Fruit fly (Drosophila melanogaster) whole organism, wandering third instar larva: ENCODE data around the gene Nelf-A.
A peak's percentile ranks its signal among the peaks of the same experiment; 100 is the strongest.

Experiments
- Abd-B ChIP-seq: fragments of >200 bp; optimal IDR thresholded peaks from 2 replicates; lab custom pipeline; 2017; ENCODE audit warnings: missing biosample characterization, missing genetic modification characterization
- CG32264 ChIP-seq: fragments of 200-800 bp; sonication (Bioruptor generic); optimal IDR thresholded peaks from 2 replicates; lab custom pipeline; 2016; ENCODE audit warnings: missing biosample characterization, missing genetic modification characterization
- CG9705 ChIP-seq: fragments of 200-800 bp; sonication (Bioruptor generic); optimal IDR thresholded peaks from 2 replicates; lab custom pipeline; 2018; ENCODE audit warnings: missing biosample characterization, mild to moderate bottlenecking, missing genetic modification characterization
- CrebA ChIP-seq: fragments of 200-800 bp; sonication (Bioruptor generic); optimal IDR thresholded peaks from 2 replicates; lab custom pipeline; 2016; ENCODE audit warnings: missing biosample characterization, mild to moderate bottlenecking, missing genetic modification characterization, borderline replicate concordance
- Dfd ChIP-seq: fragments of >200 bp; optimal IDR thresholded peaks from 2 replicates; lab custom pipeline; 2017; ENCODE audit warnings: missing biosample characterization, missing genetic modification characterization
- Dif ChIP-seq: fragments of 200-275, 200-300 bp; sonication (Bioruptor generic); optimal IDR thresholded peaks from 2 replicates; lab custom pipeline; 2018; ENCODE audit warnings: missing biosample characterization, missing genetic modification characterization; ENCODE audit not compliant: partially characterized antibody
- GATAd ChIP-seq: sonication (Bioruptor generic); optimal IDR thresholded peaks from 2 replicates; lab custom pipeline; 2016; ENCODE audit warnings: missing biosample characterization, missing genetic modification characterization
- HLH106 ChIP-seq: fragments of 200-800 bp; optimal IDR thresholded peaks from 3 replicates; lab custom pipeline; 2019; ENCODE audit warnings: missing biosample characterization, mild to moderate bottlenecking, missing genetic modification characterization, moderate library complexity
- Hnf4 ChIP-seq: fragments of 200-800 bp; sonication (Bioruptor generic); optimal IDR thresholded peaks from 2 replicates; lab custom pipeline; 2016; ENCODE audit warnings: missing biosample characterization, mild to moderate bottlenecking, missing genetic modification characterization
- Hr78 ChIP-seq: fragments of >200 bp; optimal IDR thresholded peaks from 2 replicates; lab custom pipeline; 2017; ENCODE audit warnings: missing biosample characterization, missing genetic modification characterization
- Hr83 ChIP-seq: fragments of 200-300 bp; sonication (Bioruptor generic); optimal IDR thresholded peaks from 2 replicates; lab custom pipeline; 2016; ENCODE audit warnings: missing biosample characterization, mild to moderate bottlenecking, missing genetic modification characterization, moderate library complexity; ENCODE audit not compliant: poor library complexity, severe bottlenecking
- Jra ChIP-seq: sonication (Bioruptor generic); optimal IDR thresholded peaks from 2 replicates; lab custom pipeline; 2016; ENCODE audit warnings: missing biosample characterization, missing genetic modification characterization
- Mio ChIP-seq: sonication (Bioruptor generic); optimal IDR thresholded peaks from 2 replicates; lab custom pipeline; 2016; ENCODE audit warnings: missing biosample characterization, missing genetic modification characterization
- Myc ChIP-seq: fragments of >200 bp; optimal IDR thresholded peaks from 2 replicates; lab custom pipeline; 2017
- N ChIP-seq: fragments of >200 bp; optimal IDR thresholded peaks from 2 replicates; lab custom pipeline; 2018; ENCODE audit warnings: missing biosample characterization, missing external identifiers, missing genetic modification characterization
- OdsH ChIP-seq: fragments of 200-800 bp; sonication (Bioruptor generic); optimal IDR thresholded peaks from 2 replicates; lab custom pipeline; 2016; ENCODE audit warnings: missing biosample characterization, mild to moderate bottlenecking, missing genetic modification characterization
- Rel ChIP-seq, 2 experiments: fragments of 200-800 bp; sonication (Bioruptor generic) in 1 of 2; optimal IDR thresholded peaks; 2 replicates in 1 of 2; 3 replicates in 1 of 2; lab custom pipeline; 2016 to 2019; ENCODE audit warnings: mild to moderate bottlenecking in 2 of 2, missing biosample characterization in 2 of 2, missing genetic modification characterization in 2 of 2, moderate library complexity in 1 of 2
- Sp1 ChIP-seq: fragments of 200-800 bp; sonication (Bioruptor generic); optimal IDR thresholded peaks from 3 replicates; lab custom pipeline; 2019; ENCODE audit warnings: missing biosample characterization, mild to moderate bottlenecking, missing genetic modification characterization, moderate library complexity
- Vsx2 ChIP-seq: fragments of 200-300, 225-300 bp; sonication (Bioruptor generic); optimal IDR thresholded peaks from 2 replicates; lab custom pipeline; 2018; ENCODE audit warnings: missing biosample characterization, missing genetic modification characterization; ENCODE audit not compliant: partially characterized antibody
- br ChIP-seq: fragments of 200-800 bp; sonication (Bioruptor generic); optimal IDR thresholded peaks from 2 replicates; lab custom pipeline; 2016; ENCODE audit warnings: missing biosample characterization, missing genetic modification characterization
- brk ChIP-seq: fragments of 200-800 bp; sonication (Bioruptor generic); optimal IDR thresholded peaks from 2 replicates; lab custom pipeline; 2016; ENCODE audit warnings: missing biosample characterization, mild to moderate bottlenecking, missing genetic modification characterization
- dl ChIP-seq, 2 experiments: fragments of 175-275, 200-275 bp in 1 of 2; fragments of 200-275 bp in 1 of 2; sonication (Bioruptor generic); optimal IDR thresholded peaks; lab custom pipeline; 2018; ENCODE audit warnings: mild to moderate bottlenecking in 2 of 2, missing biosample characterization in 2 of 2, missing genetic modification characterization in 2 of 2, moderate library complexity in 2 of 2; ENCODE audit not compliant: partially characterized antibody in 2 of 2, insufficient read depth in 1 of 2
- dmrt93B ChIP-seq: fragments of 200-800 bp; sonication (Bioruptor generic); optimal IDR thresholded peaks from 2 replicates; lab custom pipeline; 2018; ENCODE audit warnings: missing biosample characterization, mild to moderate bottlenecking, missing genetic modification characterization
- dsf ChIP-seq: sonication (Bioruptor generic); optimal IDR thresholded peaks from 2 replicates; lab custom pipeline; 2016; ENCODE audit warnings: missing biosample characterization, missing genetic modification characterization, borderline replicate concordance
- ey ChIP-seq: fragments of 200-800 bp; sonication (Bioruptor generic); optimal IDR thresholded peaks from 2 replicates; lab custom pipeline; 2016; ENCODE audit warnings: missing biosample characterization, missing genetic modification characterization
- foxo ChIP-seq, 2 experiments: fragments of 200-800 bp; sonication (Bioruptor generic); optimal IDR thresholded peaks; 2 replicates in 1 of 2; 3 replicates in 1 of 2; lab custom pipeline; 2016 to 2017; ENCODE audit warnings: missing biosample characterization in 2 of 2, missing genetic modification characterization in 2 of 2
- fru ChIP-seq: fragments of 200-800 bp; sonication (Bioruptor generic); optimal IDR thresholded peaks from 3 replicates; lab custom pipeline; 2016; ENCODE audit warnings: missing biosample characterization, mild to moderate bottlenecking, missing genetic modification characterization
- h ChIP-seq: fragments of 200-800 bp; sonication (Bioruptor generic); optimal IDR thresholded peaks from 3 replicates; lab custom pipeline; 2016; ENCODE audit warnings: missing biosample characterization, mild to moderate bottlenecking, missing genetic modification characterization
- jim ChIP-seq: fragments of 175-275, 200-325 bp; sonication (Bioruptor generic); optimal IDR thresholded peaks from 2 replicates; lab custom pipeline; 2016; ENCODE audit warnings: missing biosample characterization, mild to moderate bottlenecking, missing genetic modification characterization
- lola ChIP-seq: fragments of >200 bp; optimal IDR thresholded peaks from 2 replicates; lab custom pipeline; 2017; ENCODE audit warnings: missing biosample characterization, missing genetic modification characterization
- pan ChIP-seq: fragments of >200 bp; optimal IDR thresholded peaks from 2 replicates; lab custom pipeline; 2017
- psq ChIP-seq: fragments of 200-800 bp; sonication (Bioruptor generic); optimal IDR thresholded peaks from 3 replicates; lab custom pipeline; 2017; ENCODE audit warnings: missing biosample characterization, mild to moderate bottlenecking, missing genetic modification characterization, moderate library complexity
- rgr ChIP-seq: fragments of 200-800 bp; sonication (Bioruptor generic); optimal IDR thresholded peaks from 3 replicates; lab custom pipeline; 2016; ENCODE audit warnings: missing biosample characterization, mild to moderate bottlenecking, missing genetic modification characterization
- sage ChIP-seq: fragments of 200-800 bp; sonication (Bioruptor generic); optimal IDR thresholded peaks from 2 replicates; lab custom pipeline; 2016; ENCODE audit warnings: missing biosample characterization, mild to moderate bottlenecking, missing genetic modification characterization
- sv ChIP-seq: fragments of 200-800 bp; sonication (Bioruptor generic); optimal IDR thresholded peaks from 3 replicates; lab custom pipeline; 2016; ENCODE audit warnings: missing biosample characterization, missing genetic modification characterization
- tai ChIP-seq: sonication (Bioruptor generic); optimal IDR thresholded peaks from 2 replicates; lab custom pipeline; 2016; ENCODE audit warnings: missing biosample characterization, missing genetic modification characterization
- usp ChIP-seq: fragments of >200 bp; optimal IDR thresholded peaks from 2 replicates; lab custom pipeline; 2017; ENCODE audit warnings: missing biosample characterization, missing genetic modification characterization
- woc ChIP-seq: sonication (Bioruptor generic); optimal IDR thresholded peaks from 2 replicates; lab custom pipeline; 2016; ENCODE audit warnings: missing biosample characterization, mild to moderate bottlenecking, missing genetic modification characterization

Nelf-A gene

dm6 chr3R:21185655-21186054 lies 37.8 kb upstream of the Nelf-A start:
- TF ChIP-seq psq (GFP tag; lab: Kevin White, UChicago), result no peak
- no peak for TF ChIP-seq br (GFP tag; lab: Kevin White, UChicago)
- TF ChIP-seq brk (GFP tag; lab: Kevin White, UChicago), result no peak
- TF ChIP-seq CG9705 (GFP tag; lab: Kevin White, UChicago), result no peak
- TF ChIP-seq GATAd (GFP tag; lab: Kevin White, UChicago), result no peak
- TF ChIP-seq CG32264 (GFP tag; lab: Kevin White, UChicago), result no peak
- no peak for TF ChIP-seq tai (GFP tag; lab: Kevin White, UChicago)
- TF ChIP-seq lola (GFP tag; lab: Kevin White, UChicago), result no peak
- TF ChIP-seq woc (GFP tag; lab: Kevin White, UChicago), result no peak
- no peak for TF ChIP-seq CrebA (GFP tag; lab: Kevin White, UChicago)
- TF ChIP-seq Myc (lab: Kevin White, UChicago), result no peak
- no peak for TF ChIP-seq Mio (GFP tag; lab: Kevin White, UChicago)
- TF ChIP-seq pan, result no peak
- TF ChIP-seq Jra (GFP tag; lab: Kevin White, UChicago), result no peak
- TF ChIP-seq Rel (GFP tag; optimal IDR thresholded peaks at IDR 0.05; lab: Kevin White, UChicago), result no peak
- no peak for TF ChIP-seq Rel (tag; optimal IDR thresholded peaks at IDR 0.05; lab: Kevin White, UChicago)
- no peak for TF ChIP-seq usp
- TF ChIP-seq h (GFP tag; lab: Kevin White, UChicago), result no peak
- TF ChIP-seq foxo (GFP tag; optimal IDR thresholded peaks at IDR 0.05; lab: Kevin White, UChicago), result no peak
- no peak for TF ChIP-seq jim
- TF ChIP-seq, all 38 proteins: peak for 0

- TF ChIP-seq CrebA (GFP tag; lab: Kevin White, UChicago) (no peak), usp (no peak), pan (no peak), dl (GFP tag; optimal IDR thresholded peaks at IDR 0.05; lab: Kevin White, UChicago; ENCODE audit: insufficient read depth in 1 of 2, partially characterized antibody in 2 of 2) (no peak), sv (GFP tag; lab: Kevin White, UChicago) (peak; percentile 32), sage (GFP tag; lab: Kevin White, UChicago) (no peak), OdsH (peak; percentile 36), tai (GFP tag; lab: Kevin White, UChicago) (no peak), lola (GFP tag; lab: Kevin White, UChicago) (no peak), jim (no peak), Abd-B (GFP tag; lab: Kevin White, UChicago) (no peak), Jra (GFP tag; lab: Kevin White, UChicago) (no peak), Hnf4 (GFP tag; lab: Kevin White, UChicago) (no peak), h (GFP tag; lab: Kevin White, UChicago) (peak; percentile 64), N (GFP tag; lab: Kevin White, UChicago) (no peak), Hr78 (no peak), Hr83 (GFP tag; lab: Kevin White, UChicago) (no peak), Sp1 (GFP tag; lab: Kevin White, UChicago) (peak; percentile 43), foxo (GFP tag; optimal IDR thresholded peaks at IDR 0.05; lab: Kevin White, UChicago) (peak in 1 of 2 experiments; percentile 50), Rel (GFP tag; optimal IDR thresholded peaks at IDR 0.05; lab: Kevin White, UChicago) (no peak), Rel (tag; optimal IDR thresholded peaks at IDR 0.05; lab: Kevin White, UChicago) (no peak), CG9705 (GFP tag; lab: Kevin White, UChicago) (peak; percentile 18), Dfd (GFP tag; lab: Kevin White, UChicago) (no peak), Myc (lab: Kevin White, UChicago) (peak; percentile 97), GATAd (GFP tag; lab: Kevin White, UChicago) (no peak), psq (GFP tag; lab: Kevin White, UChicago) (peak; percentile 64), dmrt93B (GFP tag; lab: Kevin White, UChicago) (peak; percentile 8), CG32264 (GFP tag; lab: Kevin White, UChicago) (no peak), rgr (GFP tag; lab: Kevin White, UChicago) (peak; percentile 31), brk (GFP tag; lab: Kevin White, UChicago) (no peak), woc (GFP tag; lab: Kevin White, UChicago) (peak; percentile 89), Vsx2 (GFP tag; lab: Kevin White, UChicago) (no peak), Mio (GFP tag; lab: Kevin White, UChicago) (no peak), Dif (GFP tag; lab: Kevin White, UChicago) (no peak), HLH106 (tag; lab: Kevin White, UChicago) (peak; percentile 24), br (GFP tag; lab: Kevin White, UChicago) (peak; percentile 39), dsf (GFP tag; lab: Kevin White, UChicago) (no peak), ey (peak; percentile 59), fru (GFP tag; lab: Kevin White, UChicago) (peak; percentile 55)
Measured at dm6 chr3R:21186606-21187393, 36.7 kb upstream of the Nelf-A start.
